Fruit fly (Drosophila melanogaster): ENCODE results near the gene HGTX.
A peak's percentile ranks its signal among the peaks of the same experiment; 100 is the strongest.

The HGTX gene

DNA sequence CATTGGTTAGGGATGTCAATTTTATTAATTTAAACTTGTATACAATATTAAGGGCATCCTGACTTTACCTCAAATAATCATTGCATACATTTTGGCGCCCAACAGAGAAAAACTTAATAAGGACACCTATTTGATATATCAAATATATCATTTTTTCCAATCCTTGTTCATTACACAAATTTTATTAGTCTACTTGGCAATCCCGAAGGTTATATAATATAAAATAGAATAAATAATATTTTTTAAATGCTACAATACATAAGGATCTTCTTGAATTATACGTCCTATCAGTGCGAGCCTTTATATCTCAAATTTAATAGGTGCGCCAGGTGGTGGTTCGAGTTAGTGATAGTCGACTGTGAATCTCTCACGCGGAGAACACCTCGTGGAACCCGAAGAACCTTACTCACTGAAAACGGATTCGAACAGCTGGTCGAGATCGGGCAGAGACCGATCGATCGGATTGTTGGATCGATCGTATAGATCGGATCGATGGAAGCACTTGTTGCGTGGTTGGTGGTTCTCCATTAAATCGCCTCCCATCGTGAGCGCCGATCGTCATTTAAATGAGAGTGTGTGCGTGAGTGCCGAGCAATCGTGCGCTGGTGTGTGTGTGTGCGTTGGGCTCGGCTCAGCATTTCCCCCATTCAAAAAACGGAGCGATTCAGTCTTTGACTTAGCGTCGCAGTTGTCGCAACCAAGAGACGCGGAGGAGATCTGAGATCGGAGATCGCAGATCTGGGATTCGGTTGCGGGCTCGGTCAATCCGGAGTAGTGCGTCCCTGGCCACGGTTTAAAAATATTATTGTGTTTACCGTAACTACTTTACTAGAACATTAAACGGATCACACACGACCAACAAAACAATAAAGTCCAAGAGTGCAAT, 14.7 kb upstream of the HGTX start, which contains the start of gene shd (continued):
- TF ChIP-seq pros (GFP tag; optimal IDR thresholded peaks at IDR 0.05) (peak; percentile 39), Myb (GFP tag; optimal IDR thresholded peaks at IDR 0.05) (no peak), Abd-B (GFP tag; optimal IDR thresholded peaks at IDR 0.05) (peak; percentile 23), Vsx1 (GFP tag; optimal IDR thresholded peaks at IDR 0.05) (peak; percentile 9), jumu (GFP tag; optimal IDR thresholded peaks at IDR 0.05) (no peak), Chrac-16 (GFP tag; optimal IDR thresholded peaks at IDR 0.05) (no peak), ato (GFP tag; IDR thresholded peaks at IDR 0.05; ENCODE audit: partially characterized antibody) (no peak), esg (GFP tag; conservative IDR thresholded peaks at IDR 0.05) (no peak), CG1602 (GFP tag; optimal IDR thresholded peaks at IDR 0.05) (peak; percentile 34), CG6813 (GFP tag; optimal IDR thresholded peaks at IDR 0.05) (no peak), CG17385 (GFP tag; optimal IDR thresholded peaks at IDR 0.05) (peak; percentile 19), tin (GFP tag; optimal IDR thresholded peaks at IDR 0.05) (no peak), trh (GFP tag; optimal IDR thresholded peaks at IDR 0.05) (no peak), CG12104 (GFP tag; optimal IDR thresholded peaks at IDR 0.05) (peak; percentile 21), ind (GFP tag; optimal IDR thresholded peaks at IDR 0.05) (peak; percentile 17), br (optimal IDR thresholded peaks at IDR 0.05) (no peak), CG4328 (GFP tag; optimal IDR thresholded peaks at IDR 0.05) (no peak), Hand (GFP tag; optimal IDR thresholded peaks at IDR 0.05) (no peak), Sox102F (GFP tag; optimal IDR thresholded peaks at IDR 0.05) (no peak), bigmax (GFP tag; optimal IDR thresholded peaks at IDR 0.05) (no peak), HLH3B (GFP tag; IDR thresholded peaks at IDR 0.05) (no peak), CG34376 (GFP tag; optimal IDR thresholded peaks at IDR 0.05) (peak; percentile 57), CG2129 (GFP tag; IDR thresholded peaks at IDR 0.05; ENCODE audit: partially characterized antibody) (no peak), Camta (GFP tag; optimal IDR thresholded peaks at IDR 0.05) (no peak)

DNA sequence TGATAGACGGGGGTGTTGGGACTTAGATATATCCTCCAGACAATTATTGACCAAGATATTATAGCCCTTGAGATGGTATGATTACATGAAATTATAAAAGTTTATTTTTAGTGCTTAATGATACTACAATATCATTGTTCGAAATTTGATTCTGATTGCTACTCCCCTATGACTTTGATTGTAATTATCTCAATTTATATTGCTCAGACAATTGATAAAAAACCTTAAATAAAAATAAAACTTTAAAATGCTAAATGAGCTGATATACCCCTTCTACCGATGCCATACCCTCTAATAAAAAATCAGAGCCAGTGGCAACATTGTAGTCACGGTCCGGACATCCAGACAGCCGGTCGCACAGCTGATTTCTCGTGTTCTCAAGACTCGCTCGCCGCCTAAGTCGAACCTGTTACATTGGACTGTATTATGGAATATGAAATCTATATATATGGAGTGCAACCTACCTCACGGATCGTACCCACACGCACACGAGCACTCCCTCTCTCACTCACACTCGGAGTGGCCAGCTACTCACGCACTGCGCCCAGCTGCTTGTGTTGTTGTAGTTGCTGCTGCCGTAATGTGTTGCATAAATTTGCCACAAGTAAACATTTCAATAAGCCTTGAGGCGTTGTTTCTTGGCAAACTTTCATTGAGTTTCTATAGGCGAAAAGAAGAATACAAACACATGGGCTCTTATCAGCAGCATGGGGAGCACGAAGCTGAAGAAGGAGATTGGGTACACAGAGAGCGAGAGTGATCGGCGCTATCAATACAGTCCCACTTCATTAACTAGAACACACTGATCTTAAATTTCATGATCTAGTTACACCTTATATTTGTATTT, 13.8 kb upstream of the HGTX start:
- TF ChIP-seq Awh (GFP tag; IDR thresholded peaks at IDR 0.05) (no peak), ewg (GFP tag; optimal IDR thresholded peaks at IDR 0.05) (peak; percentile 5), CG10462 (GFP tag; optimal IDR thresholded peaks at IDR 0.05) (no peak), Vsx1 (GFP tag; optimal IDR thresholded peaks at IDR 0.05) (no peak), crol (GFP tag; IDR thresholded peaks at IDR 0.05) (no peak), CG3838 (GFP tag; optimal IDR thresholded peaks at IDR 0.05) (no peak), Hmx (GFP tag; optimal IDR thresholded peaks at IDR 0.05) (no peak), Dbx (GFP tag; IDR thresholded peaks at IDR 0.05) (no peak), Antp (GFP tag; optimal IDR thresholded peaks at IDR 0.05) (no peak), CG2875 (GFP tag; optimal IDR thresholded peaks at IDR 0.05) (peak; percentile 17), Gug (GFP tag; IDR thresholded peaks at IDR 0.05) (no peak), gt (GFP tag; IDR thresholded peaks at IDR 0.05) (no peak; the same call in 1 of the 2 replicates), CG33557 (GFP tag; optimal IDR thresholded peaks at IDR 0.05) (peak; percentile 61), Hr51 (GFP tag; optimal IDR thresholded peaks at IDR 0.05) (peak; percentile 6 to 9), CG7745 (tag; optimal IDR thresholded peaks at IDR 0.05) (no peak), CG17612 (GFP tag; IDR thresholded peaks at IDR 0.05) (no peak), wor (GFP tag; IDR thresholded peaks at IDR 0.05) (0 out of 2 replicates have a peak, but pooled peaks have one; percentile 12), CG3726 (GFP tag; IDR thresholded peaks at IDR 0.05) (no peak), sisA (GFP tag; IDR thresholded peaks at IDR 0.05) (0 out of 2 replicates have a peak, but pooled peaks have one; percentile 7), CG9437 (GFP tag; optimal IDR thresholded peaks at IDR 0.05) (no peak), Ets97D (GFP tag; optimal IDR thresholded peaks at IDR 0.05) (no peak), sug (tag; optimal IDR thresholded peaks at IDR 0.05) (peak; percentile 65), CG4730 (GFP tag; IDR thresholded peaks at IDR 0.05) (no peak), onecut (GFP tag; IDR thresholded peaks at IDR 0.05) (no peak), bcd (GFP tag; optimal IDR thresholded peaks at IDR 0.05) (no peak)
